Worm (Caenorhabditis elegans) whole organism, L3 larva: ENCODE measurements around the gene T01D1.8.

Experiments used
- aly-2 ChIP-seq: fragments of 150-350 bp; optimal IDR thresholded peaks from 2 replicates; lab custom pipeline; 2014; ENCODE audit warnings: missing biosample characterization, missing genetic modification characterization
- ceh-82 ChIP-seq: fragments of 150-350 bp; optimal IDR thresholded peaks from 2 replicates; lab custom pipeline; 2014; ENCODE audit warnings: missing biosample characterization, missing genetic modification characterization
- daf-12 ChIP-seq: fragments of 150-350 bp; optimal IDR thresholded peaks from 2 replicates; lab custom pipeline; 2014; ENCODE audit warnings: missing biosample characterization, missing genetic modification reagents, missing genetic modification characterization
- egl-27 ChIP-seq: sonication (generic microtip); optimal IDR thresholded peaks from 4 replicates; lab custom pipeline; 2017; ENCODE audit warnings: missing biosample characterization, missing genetic modification reagents, missing genetic modification characterization
- elt-1 ChIP-seq: fragments of 150-350 bp; optimal IDR thresholded peaks from 2 replicates; lab custom pipeline; 2014; ENCODE audit warnings: missing biosample characterization, missing genetic modification characterization
- mml-1 ChIP-seq: fragments of 150-350 bp; sonication (generic microtip); optimal IDR thresholded peaks from 3 replicates; lab custom pipeline; 2014; ENCODE audit warnings: missing biosample characterization, missing genetic modification characterization
- nhr-11 ChIP-seq: fragments of 150-350 bp; optimal IDR thresholded peaks from 2 replicates; lab custom pipeline; 2014; ENCODE audit warnings: missing biosample characterization, missing genetic modification characterization
- tbx-2 ChIP-seq: sonication (generic microtip); optimal IDR thresholded peaks from 2 replicates; lab custom pipeline; 2016; ENCODE audit warnings: mild to moderate bottlenecking, missing genetic modification characterization, missing compliant biosample characterization
- unc-62 ChIP-seq: fragments of 150-350 bp; sonication (generic microtip); optimal IDR thresholded peaks from 4 replicates; lab custom pipeline; 2014; ENCODE audit warnings: missing biosample characterization, missing genetic modification reagents, missing genetic modification characterization
- ztf-11 ChIP-seq: fragments of 150-350 bp; optimal IDR thresholded peaks from 2 replicates; lab custom pipeline; 2014; ENCODE audit warnings: missing biosample characterization, missing genetic modification characterization

ce11 chrII:186504-186903 lies at the start of gene T01D1.8:
- no peak for TF ChIP-seq unc-62 (GFP tag; lab: Kevin White, UChicago)
- TF ChIP-seq elt-1 (tag; lab: Kevin White, UChicago) = no peak
- TF ChIP-seq mml-1 (tag; lab: Kevin White, UChicago) = no peak
- TF ChIP-seq aly-2 (tag; lab: Kevin White, UChicago) = no peak
- no peak for TF ChIP-seq daf-12 (tag; lab: Kevin White, UChicago)
- TF ChIP-seq ceh-82 = no peak
- TF ChIP-seq nhr-11 = no peak
- no peak for TF ChIP-seq ztf-11 (tag; lab: Kevin White, UChicago)
- TF ChIP-seq tbx-2 (tag; lab: Kevin White, UChicago) = no peak
- TF ChIP-seq egl-27 (tag; lab: Kevin White, UChicago) = no peak
